Worm (Caenorhabditis elegans) whole organism, early embryonic: ENCODE data around the gene B0273.115.
"Not testable (repeated sequence)": the region's sequence is repeated elsewhere in the genome, so short reads cannot be mapped to it uniquely, and the experiment has no call there.

Experiments used
- B0310.2 ChIP-seq: sonication (generic microtip); optimal IDR thresholded peaks from 2 replicates; lab custom pipeline; 2016; ENCODE audit warnings: mild to moderate bottlenecking, missing genetic modification characterization, missing compliant biosample characterization
- F13C5.2 ChIP-seq: sonication (generic microtip); optimal IDR thresholded peaks from 2 replicates; lab custom pipeline; 2017; ENCODE audit warnings: mild to moderate bottlenecking, missing genetic modification characterization, inconsistent platforms, missing compliant biosample characterization
- aly-1 ChIP-seq: sonication (generic microtip); optimal IDR thresholded peaks from 2 replicates; lab custom pipeline; 2016; ENCODE audit warnings: missing genetic modification characterization, missing compliant biosample characterization
- ama-1 ChIP-seq: fragments of 150-350 bp; optimal IDR thresholded peaks from 2 replicates; lab custom pipeline; 2014
- ceh-13 ChIP-seq: fragments of 200-800 bp; sonication (Bioruptor generic); optimal IDR thresholded peaks from 2 replicates; lab custom pipeline; 2018; ENCODE audit warnings: mild to moderate bottlenecking, missing genetic modification characterization, missing compliant biosample characterization
- ceh-36 ChIP-seq: sonication (generic microtip); optimal IDR thresholded peaks from 2 replicates; lab custom pipeline; 2016; ENCODE audit warnings: missing genetic modification characterization, inconsistent platforms, missing compliant biosample characterization
- ets-7 ChIP-seq: sonication (generic microtip); optimal IDR thresholded peaks from 2 replicates; lab custom pipeline; 2016; ENCODE audit warnings: missing genotype, missing genetic modification characterization, missing compliant biosample characterization
- flt-1 ChIP-seq: fragments of 200-800 bp; sonication (Bioruptor generic); IDR thresholded peaks from 2 replicates; pipeline ENCODE4 v1.3.6; 2022; ENCODE audit warnings: missing genetic modification characterization, missing compliant biosample characterization
- hmbx-1 ChIP-seq: sonication (generic microtip); optimal IDR thresholded peaks from 2 replicates; lab custom pipeline; 2016; ENCODE audit warnings: mild to moderate bottlenecking, missing genetic modification characterization, missing compliant biosample characterization
- hmg-4 ChIP-seq: fragments of 200-800 bp; sonication (Bioruptor generic); optimal IDR thresholded peaks from 2 replicates; lab custom pipeline; 2018; ENCODE audit warnings: mild to moderate bottlenecking, missing genetic modification characterization, missing compliant biosample characterization
- hnd-1 ChIP-seq: sonication (generic microtip); optimal IDR thresholded peaks from 2 replicates; lab custom pipeline; 2016; ENCODE audit warnings: missing genetic modification characterization, missing compliant biosample characterization
- pes-1 ChIP-seq: fragments of 200-800 bp; sonication (Bioruptor generic); IDR thresholded peaks from 2 replicates; pipeline ENCODE4 v1.3.6; 2022; ENCODE audit warnings: missing genetic modification reagents, missing genetic modification characterization, missing compliant biosample characterization
- scrt-1 ChIP-seq: fragments of 200-800 bp; sonication (Bioruptor generic); IDR thresholded peaks from 2 replicates; pipeline ENCODE4 v1.3.6; 2022; ENCODE audit warnings: missing genetic modification characterization, missing compliant biosample characterization
- sea-1 ChIP-seq: fragments of 200-800 bp; sonication (Bioruptor generic); conservative IDR thresholded peaks from 2 replicates; pipeline ENCODE4 v1.3.6; 2022; ENCODE audit warnings: missing genetic modification characterization, missing compliant biosample characterization
- tbx-11 ChIP-seq: fragments of 200-800 bp; sonication (Bioruptor generic); IDR thresholded peaks from 2 replicates; pipeline ENCODE4 v1.3.6; 2022; ENCODE audit warnings: missing genetic modification characterization, missing compliant biosample characterization
- tbx-37 ChIP-seq: fragments of 200-800 bp; sonication (Bioruptor generic); conservative IDR thresholded peaks from 2 replicates; pipeline ENCODE4 v1.3.6; 2022; ENCODE audit warnings: missing genetic modification reagents, missing genetic modification characterization, missing compliant biosample characterization
- tra-4 ChIP-seq: sonication (generic microtip); optimal IDR thresholded peaks from 2 replicates; lab custom pipeline; 2017; ENCODE audit warnings: missing genetic modification characterization, missing compliant biosample characterization

B0273.115 gene

ce11 chrIV:5491054-5491453 is at the start of gene B0273.115:
Gene B0273.115 (minus strand): TSS chrIV:5491154.
- not testable (repeated sequence) for TF ChIP-seq hnd-1 (tag; lab: Kevin White, UChicago); aly-1 (tag; lab: Kevin White, UChicago); ceh-13 (GFP tag; lab: Kevin White, UChicago)

DNA sequence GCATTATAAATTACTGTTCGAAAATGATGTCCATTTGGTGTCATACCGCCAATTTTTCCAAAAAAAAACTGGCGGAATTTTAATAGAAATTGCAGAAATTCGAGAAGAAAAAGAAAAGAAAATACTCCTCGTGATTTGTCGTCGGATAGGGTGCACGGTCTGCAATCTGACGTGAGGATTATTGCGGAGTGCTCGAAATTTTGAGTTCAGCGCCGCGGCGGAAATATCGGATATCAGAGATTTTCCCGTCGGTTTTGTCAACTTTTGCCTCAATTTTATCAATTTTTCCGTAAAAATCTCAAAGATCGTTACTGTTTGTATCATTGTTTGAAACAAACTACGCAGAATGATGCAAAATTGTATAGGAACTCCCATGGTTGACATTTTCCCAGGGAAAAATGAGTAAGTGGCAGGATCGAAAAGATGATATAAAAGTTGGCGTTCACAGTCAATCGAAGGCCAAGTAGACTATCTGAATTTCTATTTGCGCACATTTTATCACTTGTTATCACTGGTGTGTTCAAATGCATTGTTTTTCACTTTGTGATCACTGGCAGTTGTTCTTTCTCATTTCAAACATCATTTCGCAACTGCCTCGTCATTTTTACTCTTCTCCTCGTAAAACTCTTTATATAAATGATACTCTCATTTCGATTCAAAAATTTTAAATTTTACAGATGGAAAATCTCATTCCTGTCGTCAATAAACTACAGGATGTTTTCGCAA is 47.0 kb upstream of the B0273.115 start, which contains the start of the genes fem-1 and drp-1:
fem-1 (minus strand) TSS at position 150 of the 726 bp plus-strand sequence.
drp-1 (plus strand) TSS at position 676 of the 726 bp plus-strand sequence.
- TF ChIP-seq F13C5.2 (tag; lab: Kevin White, UChicago), result peak; percentile 29
- no peak for TF ChIP-seq hmbx-1
- TF ChIP-seq tbx-11, result no peak
- peak; percentile 30 for TF ChIP-seq hmg-4

ce11 chrIV:5535780-5536179 is 44.8 kb upstream of the B0273.115 start:
- TF ChIP-seq tbx-37 (no peak), ets-7 (tag; lab: Kevin White, UChicago) (no peak), ceh-36 (no peak), scrt-1 (GFP tag; lab: Robert Waterston, UW) (no peak), ama-1 (lab: Kevin White, UChicago) (no peak), hnd-1 (tag; lab: Kevin White, UChicago) (no peak), tbx-11 (no peak), pes-1 (GFP tag; lab: Robert Waterston, UW) (no peak), hmg-4 (no peak), flt-1 (GFP tag; lab: Robert Waterston, UW) (no peak), F13C5.2 (tag; lab: Kevin White, UChicago) (no peak), ceh-13 (GFP tag; lab: Kevin White, UChicago) (no peak), tra-4 (no peak), sea-1 (GFP tag; lab: Robert Waterston, UW) (no peak), aly-1 (tag; lab: Kevin White, UChicago) (no peak), B0310.2 (tag; lab: Kevin White, UChicago) (no peak), hmbx-1 (no peak)

- TF ChIP-seq hnd-1 (tag; lab: Kevin White, UChicago) (no peak), scrt-1 (GFP tag; lab: Robert Waterston, UW) (no peak), hmg-4 (no peak), pes-1 (GFP tag; lab: Robert Waterston, UW) (no peak), B0310.2 (tag; lab: Kevin White, UChicago) (no peak), ets-7 (tag; lab: Kevin White, UChicago) (no peak), ceh-13 (GFP tag; lab: Kevin White, UChicago) (no peak), aly-1 (tag; lab: Kevin White, UChicago) (no peak), hmbx-1 (no peak), ama-1 (lab: Kevin White, UChicago) (no peak), tra-4 (no peak), ceh-36 (no peak), tbx-37 (no peak), sea-1 (GFP tag; lab: Robert Waterston, UW) (no peak)
These were observed 43.6 kb upstream of the B0273.115 start for ce11 chrIV:5534596-5534995.

- TF ChIP-seq hmbx-1 (no peak), scrt-1 (GFP tag; lab: Robert Waterston, UW) (no peak), tbx-37 (no peak), tra-4 (no peak), flt-1 (GFP tag; lab: Robert Waterston, UW) (no peak), ceh-13 (GFP tag; lab: Kevin White, UChicago) (no peak), tbx-11 (no peak), ama-1 (lab: Kevin White, UChicago) (no peak)
These were observed 42.6 kb upstream of the B0273.115 start for ce11 chrIV:5533556-5533955.

ce11 chrIV:5530980-5531379 is 40.0 kb upstream of the B0273.115 start:
- no peak for TF ChIP-seq hmbx-1
- no peak for TF ChIP-seq F13C5.2 (tag; lab: Kevin White, UChicago)
- TF ChIP-seq flt-1 (GFP tag; lab: Robert Waterston, UW), result no peak
- TF ChIP-seq hnd-1 (tag; lab: Kevin White, UChicago), result no peak
- no peak for TF ChIP-seq tbx-11
- no peak for TF ChIP-seq pes-1 (GFP tag; lab: Robert Waterston, UW)
- TF ChIP-seq ets-7 (tag; lab: Kevin White, UChicago), result no peak
- TF ChIP-seq aly-1 (tag; lab: Kevin White, UChicago), result no peak
- no peak for TF ChIP-seq sea-1 (GFP tag; lab: Robert Waterston, UW)
- TF ChIP-seq tbx-37, result no peak
- TF ChIP-seq tra-4, result no peak
- no peak for TF ChIP-seq hmg-4
- TF ChIP-seq ceh-36, result no peak
- no peak for TF ChIP-seq ama-1 (lab: Kevin White, UChicago)

- TF ChIP-seq ceh-13 (GFP tag; lab: Kevin White, UChicago) (no peak), flt-1 (GFP tag; lab: Robert Waterston, UW) (no peak), ceh-36 (no peak), tbx-11 (no peak), hmg-4 (no peak), hnd-1 (tag; lab: Kevin White, UChicago) (no peak), ets-7 (tag; lab: Kevin White, UChicago) (no peak)
These were observed 37.3 kb upstream of the B0273.115 start, which contains the start of gene unc-5 for ce11 chrIV:5528285-5528684. Gene unc-5 (minus strand): TSS chrIV:5528338.
